Fruit fly (Drosophila melanogaster): ENCODE results near the gene CG13795.

DNA sequence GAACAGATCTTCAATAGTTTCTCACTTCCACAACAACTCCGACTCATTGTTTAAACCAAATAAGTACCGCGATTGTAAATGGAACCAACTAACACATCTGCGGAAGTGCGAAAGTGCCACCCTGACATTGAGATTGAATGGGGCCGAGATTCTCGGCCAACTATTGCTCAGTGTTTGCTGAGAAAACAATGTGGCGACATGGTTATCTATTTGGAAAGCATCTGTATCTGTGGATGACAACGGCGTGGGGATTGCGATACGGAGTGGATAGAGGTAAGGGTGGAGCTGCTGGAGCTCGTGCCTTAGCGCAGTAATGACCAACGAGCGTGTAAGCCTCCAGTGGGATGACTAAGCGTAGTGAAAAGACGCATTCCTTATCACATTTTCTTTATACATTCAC lies 49.2 kb upstream of the CG13795 start:
- no peak for TF ChIP-seq Hr78 (GFP tag; optimal IDR thresholded peaks at IDR 0.05)
- TF ChIP-seq br (GFP tag; optimal IDR thresholded peaks at IDR 0.05), result no peak
- TF ChIP-seq CG9705 (GFP tag; optimal IDR thresholded peaks at IDR 0.05), result no peak
- no peak for TF ChIP-seq GATAd (GFP tag; optimal IDR thresholded peaks at IDR 0.05)
- TF ChIP-seq psq (GFP tag; optimal IDR thresholded peaks at IDR 0.05), result no peak
- no peak for TF ChIP-seq pan (optimal IDR thresholded peaks at IDR 0.05)

Measured in whole organism, wandering third instar larva.